Worm (Caenorhabditis elegans): Measurements from ENCODE around the gene F49C12.2.

F49C12.2 gene

DNA sequence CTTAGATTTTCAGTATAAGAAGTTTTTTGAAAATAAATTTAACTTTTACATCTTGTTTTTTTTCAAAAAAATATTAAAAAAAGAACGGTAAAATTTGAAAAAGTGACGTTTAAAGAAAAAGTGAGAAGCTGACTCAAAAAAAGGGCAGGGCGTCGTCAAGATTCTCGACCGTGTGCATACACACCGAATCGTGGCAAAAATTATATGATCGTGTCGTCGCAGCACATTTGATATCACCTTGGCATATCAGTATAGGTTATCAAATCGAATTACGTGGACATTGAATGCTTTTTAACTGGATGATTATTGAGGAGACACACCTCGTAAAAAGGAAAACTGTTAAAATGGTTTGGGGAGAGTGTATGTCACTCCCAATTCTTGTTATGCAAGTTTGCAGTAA, 34.0 kb upstream of the F49C12.2 start (continued):
- TF ChIP-seq ama-1 (optimal IDR thresholded peaks at IDR 0.05): no peak
- TF ChIP-seq ama-1 (GFP tag; optimal IDR thresholded peaks at IDR 0.05): peak in 1 of 2 experiments; percentile 30
- TF ChIP-seq ceh-40 (GFP tag; IDR thresholded peaks at IDR 0.05): no peak
- TF ChIP-seq Y53G8AR.9 (GFP tag; conservative IDR thresholded peaks at IDR 0.05): no peak
- no peak for TF ChIP-seq pbrm-1 (GFP tag; IDR thresholded peaks at IDR 0.05)
- TF ChIP-seq efl-1 (GFP tag; optimal IDR thresholded peaks at IDR 0.05): no peak
- TF ChIP-seq nhr-80 (tag; optimal IDR thresholded peaks at IDR 0.05): peak; percentile 96
- TF ChIP-seq egrh-3 (GFP tag; IDR thresholded peaks at IDR 0.05): no peak
- TF ChIP-seq F39B2.1 (GFP tag; IDR thresholded peaks at IDR 0.05): no peak
- no peak for TF ChIP-seq zfh-2 (GFP tag; conservative IDR thresholded peaks at IDR 0.05)
- TF ChIP-seq sea-2 (GFP tag; IDR thresholded peaks at IDR 0.05): no peak
- TF ChIP-seq F23B12.7 (tag; optimal IDR thresholded peaks at IDR 0.05; ENCODE audit: insufficient read depth): no peak
- TF ChIP-seq ceh-91 (GFP tag; IDR thresholded peaks at IDR 0.05): no peak
- TF ChIP-seq attf-5 (GFP tag; optimal IDR thresholded peaks at IDR 0.05): peak; percentile 49
- TF ChIP-seq hrde-1 (tag; optimal IDR thresholded peaks at IDR 0.05; ENCODE audit: borderline replicate concordance): peak; percentile 54

DNA sequence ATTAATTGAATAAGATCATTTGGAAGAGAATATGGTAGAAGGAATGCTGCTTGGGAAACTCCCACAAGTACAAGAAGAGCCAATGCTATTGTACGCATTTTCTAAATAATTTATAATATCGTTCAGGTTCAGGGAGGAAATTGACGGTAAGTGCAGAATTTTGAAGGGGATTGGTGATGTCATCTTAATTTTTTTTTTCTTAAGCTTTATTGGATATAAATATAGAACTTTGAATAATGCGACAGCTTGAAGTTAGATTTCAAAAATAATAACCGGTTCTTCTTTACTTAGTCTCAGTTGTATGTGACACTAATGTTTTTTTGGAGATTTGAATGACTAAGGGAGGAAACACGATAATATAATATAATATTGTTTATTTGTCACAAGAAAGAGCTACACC, 31.7 kb upstream of the F49C12.2 start, which contains the start of gene nspg-7.1:
nspg-7.1 (minus strand) TSS at position 101 of the 400 bp plus-strand sequence.
- no peak for TF ChIP-seq madf-10 (tag; optimal IDR thresholded peaks at IDR 0.05)
- no peak for TF ChIP-seq fkh-3 (tag; optimal IDR thresholded peaks at IDR 0.05)
- no peak for TF ChIP-seq F57C9.4 (tag; optimal IDR thresholded peaks at IDR 0.05)
- no peak for TF ChIP-seq pha-4 (tag; optimal IDR thresholded peaks at IDR 0.05)
- TF ChIP-seq rpc-1 (optimal IDR thresholded peaks at IDR 0.05): no peak
- TF ChIP-seq rpc-1 (tag; optimal IDR thresholded peaks at IDR 0.05): no peak
- no peak for TF ChIP-seq madf-3 (GFP tag; IDR thresholded peaks at IDR 0.05)
- no peak for TF ChIP-seq F55B11.4 (tag; optimal IDR thresholded peaks at IDR 0.05; ENCODE audit: borderline replicate concordance, insufficient read depth)
- TF ChIP-seq let-526 (GFP tag; IDR thresholded peaks at IDR 0.05): no peak
- no peak for TF ChIP-seq cebp-1 (GFP tag; IDR thresholded peaks at IDR 0.05)
- TF ChIP-seq cebp-1 (tag; optimal IDR thresholded peaks at IDR 0.05): no peak
- TF ChIP-seq ztf-18 (tag; optimal IDR thresholded peaks at IDR 0.05): no peak
- no peak for TF ChIP-seq egl-18 (GFP tag; IDR thresholded peaks at IDR 0.05)

ce11 chrIV:9327706-9328105, 28.7 kb upstream of the F49C12.2 start, which contains the start of gene clec-183:
TSS of gene clec-183 (plus strand) at chrIV:9328006.
- TF ChIP-seq tbx-9 (tag; optimal IDR thresholded peaks at IDR 0.05; ENCODE audit: borderline replicate concordance) (no peak), unc-130 (GFP tag; optimal IDR thresholded peaks at IDR 0.05) (no peak), egl-18 (GFP tag; IDR thresholded peaks at IDR 0.05) (no peak), rpc-1 (optimal IDR thresholded peaks at IDR 0.05) (no peak), rpc-1 (tag; optimal IDR thresholded peaks at IDR 0.05) (no peak), madf-3 (GFP tag; IDR thresholded peaks at IDR 0.05) (no peak), egrh-3 (GFP tag; IDR thresholded peaks at IDR 0.05) (no peak), C06A6.2 (GFP tag; conservative IDR thresholded peaks at IDR 0.05) (no peak), ceh-91 (GFP tag; IDR thresholded peaks at IDR 0.05) (no peak), nhr-90 (tag; optimal IDR thresholded peaks at IDR 0.05) (no peak), pbrm-1 (GFP tag; IDR thresholded peaks at IDR 0.05) (no peak), K12H6.12 (tag; optimal IDR thresholded peaks at IDR 0.05) (no peak), atf-7 (tag; optimal IDR thresholded peaks at IDR 0.05) (no peak), hmg-20 (GFP tag; IDR thresholded peaks at IDR 0.05) (no peak), tbp1 (GFP tag; optimal IDR thresholded peaks at IDR 0.05) (no peak)

DNA sequence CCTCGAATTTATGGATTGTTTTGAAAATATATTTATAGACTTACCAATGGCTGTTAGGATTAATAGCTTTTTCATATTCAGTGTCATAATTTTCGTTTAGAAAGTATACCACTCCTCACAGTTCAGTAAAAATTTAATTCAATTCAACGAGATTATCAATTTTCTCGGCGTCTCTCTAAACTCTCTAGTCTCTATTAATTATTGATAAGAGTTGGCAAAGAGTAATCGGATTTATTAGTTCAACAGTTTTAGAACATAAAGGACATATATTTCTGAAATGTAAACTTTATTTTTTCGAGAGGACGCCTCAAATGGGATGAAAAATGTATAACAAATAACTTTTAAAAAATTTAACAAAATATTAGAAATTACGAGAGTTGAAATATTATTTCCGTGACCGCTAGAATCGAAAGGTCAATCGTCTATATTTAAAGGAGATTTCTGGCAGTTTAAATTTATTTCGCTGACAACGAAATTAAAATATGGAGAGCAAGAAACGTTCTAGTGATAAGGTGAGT, 25.0 kb upstream of the F49C12.2 start, which contains the start of the genes nspg-11 and F49C12.15:
nspg-11 (minus strand) TSS at position 101 of the 518 bp plus-strand sequence.
F49C12.15 (plus strand) TSS at position 468 of the 518 bp plus-strand sequence.
- TF ChIP-seq T07F8.4 (tag; optimal IDR thresholded peaks at IDR 0.05) (no peak), ama-1 (optimal IDR thresholded peaks at IDR 0.05) (no peak), ama-1 (GFP tag; optimal IDR thresholded peaks at IDR 0.05) (no peak), B0336.3 (GFP tag; IDR thresholded peaks at IDR 0.05) (no peak), xnd-1 (tag; optimal IDR thresholded peaks at IDR 0.05) (no peak), F10E7.11 (tag; optimal IDR thresholded peaks at IDR 0.05) (no peak), ztf-22 (GFP tag; optimal IDR thresholded peaks at IDR 0.05) (no peak)

Data from whole organism, young adult.